Worm (Caenorhabditis elegans) whole organism, midembryonic: ENCODE measurements around the gene srbc-33.

Source experiments
- T22C8.4 ChIP-seq: fragments of 200-800 bp; sonication (Bioruptor generic); IDR thresholded peaks from 2 replicates; pipeline ENCODE4 v1.3.6; 2022; ENCODE audit warnings: missing genetic modification characterization, missing compliant biosample characterization
- cog-1 ChIP-seq: sonication (generic microtip); optimal IDR thresholded peaks from 2 replicates; lab custom pipeline; 2016; ENCODE audit warnings: missing genetic modification characterization, missing compliant biosample characterization
- flt-1 ChIP-seq: fragments of 200-800 bp; sonication (Bioruptor generic); IDR thresholded peaks from 2 replicates; pipeline ENCODE4 v1.3.6; 2022; ENCODE audit warnings: missing genetic modification characterization, missing compliant biosample characterization
- med-1 ChIP-seq: sonication (generic microtip); optimal IDR thresholded peaks from 2 replicates; lab custom pipeline; 2017; ENCODE audit warnings: missing genetic modification characterization, mild to moderate bottlenecking, missing compliant biosample characterization, antibody characterized with exemption, missing genetic modification reagents; ENCODE audit not compliant: insufficient read depth
- ref-1 ChIP-seq: fragments of 200-800 bp; sonication (Bioruptor generic); conservative IDR thresholded peaks from 2 replicates; pipeline ENCODE4 v1.3.6; 2022; ENCODE audit warnings: missing genetic modification reagents, missing genetic modification characterization, missing compliant biosample characterization
- tab-1 ChIP-seq: fragments of 200-800 bp; sonication (Bioruptor generic); IDR thresholded peaks from 2 replicates; pipeline ENCODE4 v1.3.6; 2022; ENCODE audit warnings: missing genetic modification characterization, missing compliant biosample characterization
- ztf-23 ChIP-seq: fragments of 200-800 bp; sonication (Bioruptor generic); IDR thresholded peaks from 2 replicates; pipeline ENCODE4 v1.3.6; 2022; ENCODE audit warnings: missing genetic modification reagents, missing genetic modification characterization, missing compliant biosample characterization
- ztf-29 ChIP-seq: fragments of 200-800 bp; sonication (Bioruptor generic); IDR thresholded peaks from 2 replicates; pipeline ENCODE4 v1.3.6; 2022; ENCODE audit warnings: missing genetic modification reagents, missing genetic modification characterization, missing compliant biosample characterization

DNA sequence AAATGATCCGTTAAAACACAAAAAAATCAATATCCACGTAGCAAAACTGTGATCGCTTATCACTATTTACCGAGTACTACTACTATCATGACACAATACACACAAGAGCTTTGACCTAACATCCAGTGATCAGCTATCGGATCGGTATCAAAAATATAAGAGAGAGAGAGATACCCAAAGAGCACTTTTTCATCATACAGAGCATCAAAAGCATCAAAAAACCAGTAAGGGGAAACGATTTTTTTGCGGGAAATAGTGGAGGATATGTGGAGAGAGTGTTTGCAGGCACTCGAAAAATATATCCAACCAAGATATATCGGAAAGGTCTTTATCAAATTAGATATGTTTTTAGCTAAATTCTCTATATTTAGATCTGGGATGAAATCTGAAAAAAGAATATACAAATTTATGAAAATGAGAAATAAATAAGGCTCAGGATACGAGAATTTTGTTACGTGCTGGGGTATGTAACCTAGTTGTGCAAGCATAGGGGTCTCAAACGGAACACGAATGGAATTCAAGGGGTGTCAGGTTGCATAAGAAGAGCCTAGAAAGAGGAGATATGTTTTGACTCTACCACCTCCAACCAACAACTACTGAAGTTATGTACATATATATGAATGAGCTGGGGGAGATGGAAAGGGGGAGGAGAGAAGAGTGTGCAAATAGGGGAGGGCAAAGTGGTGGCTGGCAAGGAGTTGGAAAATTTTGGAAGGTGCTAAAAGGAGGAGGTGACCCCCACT is 39.3 kb downstream of the srbc-33 start:
- TF ChIP-seq tab-1 (GFP tag; lab: Robert Waterston, UW) (no peak), ztf-23 (GFP tag; lab: Robert Waterston, UW) (no peak), med-1 (no peak), ref-1 (GFP tag; lab: Robert Waterston, UW) (no peak), ztf-29 (no peak), T22C8.4 (GFP tag; lab: Robert Waterston, UW) (no peak), flt-1 (GFP tag; lab: Robert Waterston, UW) (no peak), cog-1 (no peak)
